Worm (Caenorhabditis elegans): ENCODE data around the gene skr-12.

- TF ChIP-seq snpc-4 (tag; optimal IDR thresholded peaks at IDR 0.05) (no peak), lsy-12 (tag; optimal IDR thresholded peaks at IDR 0.05) (no peak), nhr-12 (tag; optimal IDR thresholded peaks at IDR 0.05) (no peak), ztf-11 (tag; optimal IDR thresholded peaks at IDR 0.05) (no peak)
These were observed 41.1 kb upstream of the skr-12 start for ce11 chrIV:17125967-17126366.

All from whole organism, L3 larva.